Worm (Caenorhabditis elegans): ENCODE results near the gene lido-16.

ce11 chrII:6498609-6499008 is 13.8 kb upstream of the lido-16 start:
- TF ChIP-seq W03F9.2 (tag; optimal IDR thresholded peaks at IDR 0.05) (no peak), dao-5 (tag; optimal IDR thresholded peaks at IDR 0.05) (no peak), him-1 (tag; optimal IDR thresholded peaks at IDR 0.05) (no peak)
